Worm (Caenorhabditis elegans): ENCODE results near the gene ddx-23.

ce11 chrIII:5811957-5812356, 41.1 kb downstream of the ddx-23 start:
- TF ChIP-seq dao-5 (tag; optimal IDR thresholded peaks at IDR 0.05) (no peak), him-1 (tag; optimal IDR thresholded peaks at IDR 0.05) (no peak)
